Worm (Caenorhabditis elegans): Measurements from ENCODE around the gene srlf-12.
A peak's percentile ranks its signal among the peaks of the same experiment; 100 is the strongest.

Gene srlf-12

DNA sequence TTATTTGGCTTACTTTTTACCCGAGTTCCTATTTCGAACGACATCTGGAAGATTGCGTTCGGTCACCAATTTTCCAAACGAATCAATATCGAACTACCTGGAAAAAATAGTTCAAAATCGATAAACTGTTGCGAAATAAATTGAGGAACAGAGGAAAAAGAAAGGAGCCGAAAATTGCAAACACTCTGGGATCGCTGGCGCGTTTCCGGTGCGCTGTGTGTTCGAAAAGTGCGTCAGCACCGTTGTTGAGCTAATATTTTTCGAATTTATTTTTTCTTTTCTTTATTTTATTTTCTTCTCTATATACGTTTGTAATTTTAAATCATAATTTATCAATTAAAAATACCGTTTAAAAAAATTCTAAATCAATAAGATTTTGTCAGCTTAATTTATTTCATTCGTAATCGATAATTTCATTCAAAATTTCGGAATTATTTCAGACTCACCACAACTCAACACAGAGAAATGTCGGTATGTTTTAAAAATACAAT lies 41.2 kb upstream of the srlf-12 start, which contains the start of the genes dnc-1 and lsm-7 (continued):
- TF ChIP-seq jun-1 (tag; optimal IDR thresholded peaks at IDR 0.05) (peak; percentile 67), efl-1 (optimal IDR thresholded peaks at IDR 0.05) (peak; percentile 64 to 77), efl-1 (GFP tag; optimal IDR thresholded peaks at IDR 0.05 in 1 of 2) (peak; percentile 77 to 96), snpc-4 (tag; optimal IDR thresholded peaks at IDR 0.05) (peak; percentile 64), skn-1 (tag; optimal IDR thresholded peaks at IDR 0.05) (peak; percentile 73), lin-14 (GFP tag; optimal IDR thresholded peaks at IDR 0.05) (peak; percentile 90), blmp-1 (tag; optimal IDR thresholded peaks at IDR 0.05) (no peak), lin-35 (GFP tag; optimal IDR thresholded peaks at IDR 0.05) (peak; percentile 76 to 82), C34B4.2 (tag; optimal IDR thresholded peaks at IDR 0.05) (no peak), hlh-4 (tag; optimal IDR thresholded peaks at IDR 0.05) (no peak), aly-2 (tag; optimal IDR thresholded peaks at IDR 0.05) (no peak), nhr-90 (tag; optimal IDR thresholded peaks at IDR 0.05; ENCODE audit: poor library complexity) (peak; percentile 20), elt-2 (tag; optimal IDR thresholded peaks at IDR 0.05) (peak; percentile 6), fkh-4 (tag; optimal IDR thresholded peaks at IDR 0.05; ENCODE audit: borderline replicate concordance) (no peak), nhr-76 (tag; optimal IDR thresholded peaks at IDR 0.05) (no peak), unc-62 (GFP tag; optimal IDR thresholded peaks at IDR 0.05) (no peak), rnt-1 (tag; optimal IDR thresholded peaks at IDR 0.05) (peak; percentile 80), egl-27 (tag; optimal IDR thresholded peaks at IDR 0.05) (peak in 1 of 2 experiments; percentile 3), isw-1 (GFP tag; IDR thresholded peaks at IDR 0.05) (peak; percentile 62), tlp-1 (tag; optimal IDR thresholded peaks at IDR 0.05) (no peak), nhr-28 (tag; optimal IDR thresholded peaks at IDR 0.05) (no peak), unc-130 (tag; optimal IDR thresholded peaks at IDR 0.05) (peak; percentile 9), hpl-2 (GFP tag; optimal IDR thresholded peaks at IDR 0.05) (peak; percentile 41), ceh-63 (GFP tag; optimal IDR thresholded peaks at IDR 0.05) (no peak), nhr-85 (tag) (peak; percentile 82), tbx-2 (tag; optimal IDR thresholded peaks at IDR 0.05) (peak; percentile 62), lir-3 (tag; optimal IDR thresholded peaks at IDR 0.05; ENCODE audit: poor library complexity) (no peak), ceh-8 (GFP tag; optimal IDR thresholded peaks at IDR 0.05) (no peak), mdl-1 (tag; optimal IDR thresholded peaks at IDR 0.05) (peak in 1 of 2 experiments; percentile 34), nhr-11 (tag; optimal IDR thresholded peaks at IDR 0.05) (no peak), ceh-88 (GFP tag; IDR thresholded peaks at IDR 0.05) (no peak), lsy-2 (tag; optimal IDR thresholded peaks at IDR 0.05) (peak; percentile 77 to 87)

DNA sequence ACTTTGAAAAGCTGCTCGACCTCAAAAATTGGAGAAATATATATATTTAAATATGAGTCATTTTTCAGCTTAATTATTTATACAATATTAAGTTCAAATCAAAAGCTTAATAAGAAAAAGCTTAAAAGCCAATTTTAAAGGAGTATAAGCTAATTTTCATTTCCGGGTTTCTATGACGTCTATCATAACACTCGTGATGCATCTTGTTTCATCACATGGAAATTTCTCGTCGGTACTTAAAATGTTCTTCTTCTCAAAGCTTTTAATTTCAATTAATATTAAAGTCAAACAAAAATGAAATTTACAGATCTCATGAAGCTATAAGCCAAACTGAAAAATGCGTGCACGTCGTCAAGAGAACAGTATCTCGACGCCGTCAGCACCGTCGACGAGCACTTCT lies 27.9 kb upstream of the srlf-12 start, which contains the start of gene rbr-2:
rbr-2 (plus strand) TSS at position 301 of the 400 bp plus-strand sequence.
- TF ChIP-seq hpl-2 (GFP tag; optimal IDR thresholded peaks at IDR 0.05) (no peak), nhr-19 (GFP tag; conservative IDR thresholded peaks at IDR 0.05) (no peak), C16A3.4 (tag; optimal IDR thresholded peaks at IDR 0.05) (no peak), sptf-1 (tag; optimal IDR thresholded peaks at IDR 0.05) (no peak), elt-3 (tag; optimal IDR thresholded peaks at IDR 0.05) (no peak), tlp-1 (tag; optimal IDR thresholded peaks at IDR 0.05) (no peak), egl-27 (tag; optimal IDR thresholded peaks at IDR 0.05) (no peak), efl-1 (optimal IDR thresholded peaks at IDR 0.05) (no peak), efl-1 (GFP tag; optimal IDR thresholded peaks at IDR 0.05 in 1 of 2) (no peak), ceh-8 (GFP tag; optimal IDR thresholded peaks at IDR 0.05) (no peak)

DNA sequence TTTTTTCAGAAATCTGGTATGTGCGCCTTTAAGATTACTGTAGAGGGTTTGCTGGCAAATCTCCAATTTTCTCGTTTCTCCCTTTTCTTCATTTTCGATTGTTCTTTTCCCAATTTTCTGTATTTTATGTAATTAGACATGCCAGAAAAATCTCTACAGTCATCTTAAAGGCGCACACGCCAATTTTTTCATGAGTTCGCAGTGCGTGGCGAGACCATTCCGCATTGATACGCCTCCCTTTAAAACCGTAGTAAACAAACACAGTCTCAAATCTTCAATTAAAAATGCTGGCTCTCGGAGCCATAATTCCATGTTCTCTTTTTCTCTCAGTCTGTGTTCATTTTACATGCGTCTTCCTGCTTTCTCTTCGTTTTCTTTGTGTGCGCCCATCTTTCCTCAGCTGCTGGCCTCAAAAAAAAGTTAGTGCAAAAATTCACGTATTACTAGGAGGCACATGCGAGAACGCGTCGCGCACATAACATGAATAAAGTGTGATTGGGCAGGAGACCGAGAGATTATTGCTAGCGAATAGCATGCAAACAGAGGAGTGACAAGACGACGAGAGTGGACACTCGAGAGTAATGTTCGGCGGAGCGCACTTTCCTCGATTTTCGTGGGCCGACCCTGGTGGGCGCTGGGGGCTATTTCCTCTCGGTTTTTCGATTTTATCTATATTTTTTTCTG lies 27.1 kb upstream of the srlf-12 start:
- TF ChIP-seq grh-1 (GFP tag; IDR thresholded peaks at IDR 0.05), result peak; percentile 40; the same call in 1 of the 2 replicates
- TF ChIP-seq C16A3.4 (tag; optimal IDR thresholded peaks at IDR 0.05), result peak; percentile 47
- peak; percentile 49 for TF ChIP-seq nhr-90 (tag; optimal IDR thresholded peaks at IDR 0.05; ENCODE audit: poor library complexity)
- TF ChIP-seq unc-30 (tag; optimal IDR thresholded peaks at IDR 0.05), result no peak
- TF ChIP-seq pqm-1 (tag; optimal IDR thresholded peaks at IDR 0.05), result no peak
- no peak for TF ChIP-seq C04F5.9 (tag; optimal IDR thresholded peaks at IDR 0.05)
- no peak for TF ChIP-seq aly-2 (tag; optimal IDR thresholded peaks at IDR 0.05)
- TF ChIP-seq ceh-8 (GFP tag; optimal IDR thresholded peaks at IDR 0.05), result peak; percentile 63
- TF ChIP-seq lsy-2 (tag; optimal IDR thresholded peaks at IDR 0.05), result peak; percentile 70 to 82
- TF ChIP-seq ceh-90 (tag; optimal IDR thresholded peaks at IDR 0.05), result no peak
- TF ChIP-seq efl-3 (GFP tag; optimal IDR thresholded peaks at IDR 0.05), result no peak
- peak; percentile 75 for TF ChIP-seq unc-86 (tag; optimal IDR thresholded peaks at IDR 0.05)
- no peak for TF ChIP-seq ces-1 (GFP tag; optimal IDR thresholded peaks at IDR 0.05)
- peak in 1 of 2 experiments; percentile 93 for TF ChIP-seq mdl-1 (tag; optimal IDR thresholded peaks at IDR 0.05)
- peak; percentile 72 for TF ChIP-seq irx-1 (tag; optimal IDR thresholded peaks at IDR 0.05)
- TF ChIP-seq skn-1 (tag; optimal IDR thresholded peaks at IDR 0.05), result peak; percentile 60
- peak; percentile 57 for TF ChIP-seq elt-2 (tag; optimal IDR thresholded peaks at IDR 0.05)
- peak; percentile 91 for TF ChIP-seq snu-23 (GFP tag; optimal IDR thresholded peaks at IDR 0.05)
- peak; percentile 47 to 64 (median 54) for TF ChIP-seq dpl-1 (GFP tag; optimal IDR thresholded peaks at IDR 0.05)
- peak; percentile 84 for TF ChIP-seq fkh-8 (tag; optimal IDR thresholded peaks at IDR 0.05)

Measured in whole organism, L1 larva.